Worm (Caenorhabditis elegans): ENCODE data around the gene cla-1.

DNA sequence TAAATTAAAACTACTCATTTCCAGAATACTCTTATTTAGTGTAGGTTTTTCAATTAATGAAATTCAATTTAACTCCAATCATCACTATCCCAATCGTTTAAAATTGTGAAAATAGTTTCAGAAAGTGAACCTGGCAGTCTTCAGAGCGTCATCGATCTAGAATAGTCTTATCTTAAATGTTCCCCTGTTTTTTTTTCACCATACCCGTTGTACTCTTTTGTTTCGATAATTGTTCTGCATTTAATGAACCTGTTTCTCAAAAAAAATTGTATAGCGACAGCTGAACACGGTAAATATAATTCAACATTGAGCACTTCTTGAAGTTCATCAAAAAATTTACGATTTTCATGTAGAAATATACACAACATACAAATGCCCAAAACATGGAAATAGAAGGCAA lies 37.5 kb upstream of the cla-1 start:
- TF ChIP-seq sdc-2 (tag; optimal IDR thresholded peaks at IDR 0.05) = no peak
- no peak for TF ChIP-seq pha-4 (tag; optimal IDR thresholded peaks at IDR 0.05)

All from whole organism, late embryonic.